Fruit fly (Drosophila melanogaster) whole organism, embryonic: Measurements from ENCODE around the gene CG33927.
A peak's percentile ranks its signal among the peaks of the same experiment; 100 is the strongest.

Source experiments
- Awh ChIP-seq: fragments of 200-800 bp; sonication (Bioruptor generic); IDR thresholded peaks from 2 replicates; pipeline ENCODE4, ENCODE4 v1.3.6; 2022; ENCODE audit warnings: missing biosample characterization, missing genetic modification characterization
- BEAF-32 ChIP-seq: fragments of 200-800 bp; sonication (Bioruptor generic); optimal IDR thresholded peaks from 3 replicates; lab custom pipeline; 2017; ENCODE audit warnings: missing biosample characterization, missing genetic modification characterization, mild to moderate bottlenecking, moderate library complexity, missing genetic modification reagents
- CG10959 ChIP-seq: fragments of 200-800 bp; sonication (Bioruptor generic); IDR thresholded peaks from 2 replicates; pipeline ENCODE4 v1.3.6; 2022; ENCODE audit warnings: missing biosample characterization, missing genetic modification characterization
- CG10979 ChIP-seq: fragments of 200-800 bp; sonication (Bioruptor generic); optimal IDR thresholded peaks from 2 replicates; lab custom pipeline; 2018; ENCODE audit warnings: missing biosample characterization, mild to moderate bottlenecking, missing genetic modification characterization, moderate library complexity
- CG13287 ChIP-seq: fragments of 200-800 bp; sonication (Bioruptor generic); IDR thresholded peaks from 2 replicates; pipeline ENCODE4 v1.3.6; 2022; ENCODE audit warnings: missing biosample characterization, missing genetic modification characterization; ENCODE audit not compliant: partially characterized antibody
- CG14050 ChIP-seq: fragments of 200-800 bp; sonication (Bioruptor generic); IDR thresholded peaks from 3 replicates; pipeline ENCODE4 v1.3.6; 2022; ENCODE audit warnings: missing biosample characterization, missing genetic modification characterization
- CG14710 ChIP-seq: fragments of 200-800 bp; sonication (Bioruptor generic); optimal IDR thresholded peaks from 3 replicates; lab custom pipeline; 2019; ENCODE audit warnings: missing biosample characterization, mild to moderate bottlenecking, missing genetic modification characterization, moderate library complexity
- CG1603 ChIP-seq: fragments of 200-800 bp; sonication (Bioruptor generic); optimal IDR thresholded peaks from 2 replicates; lab custom pipeline; 2019; ENCODE audit warnings: missing biosample characterization, mild to moderate bottlenecking, missing genetic modification characterization, moderate library complexity
- CG1792 ChIP-seq: fragments of 200-800 bp; sonication (Bioruptor generic); optimal IDR thresholded peaks from 2 replicates; lab custom pipeline; 2016; ENCODE audit warnings: missing biosample characterization, missing genetic modification characterization
- CG2889 ChIP-seq: fragments of 200-800 bp; sonication (Bioruptor generic); IDR thresholded peaks from 3 replicates; pipeline ENCODE4 v1.3.6; 2022; ENCODE audit warnings: missing biosample characterization, missing genetic modification characterization
- CG30020 ChIP-seq: fragments of 200-800 bp; optimal IDR thresholded peaks from 2 replicates; lab custom pipeline; 2019; ENCODE audit warnings: missing biosample characterization, mild to moderate bottlenecking, missing genetic modification characterization, moderate library complexity
- CG30403 ChIP-seq: fragments of 200-800 bp; sonication (Bioruptor generic); optimal IDR thresholded peaks from 3 replicates; lab custom pipeline; 2016; ENCODE audit warnings: missing biosample characterization, missing genetic modification characterization
- CG30431 ChIP-seq: fragments of 200-800 bp; sonication (Bioruptor generic); optimal IDR thresholded peaks from 2 replicates; lab custom pipeline; 2017; ENCODE audit warnings: missing biosample characterization, missing genetic modification characterization
- CG31441 ChIP-seq: fragments of 200-800 bp; sonication (Bioruptor generic); IDR thresholded peaks from 2 replicates; pipeline ENCODE4 v1.3.6; 2022; ENCODE audit warnings: missing biosample characterization, missing genetic modification characterization
- CG7839 ChIP-seq: fragments of 200-800 bp; sonication (Bioruptor generic); optimal IDR thresholded peaks from 3 replicates; lab custom pipeline; 2018; ENCODE audit warnings: missing biosample characterization, mild to moderate bottlenecking, missing genetic modification characterization, moderate library complexity
- CG9797 ChIP-seq: fragments of 200-800 bp; sonication (Bioruptor generic); optimal IDR thresholded peaks from 3 replicates; lab custom pipeline; 2018; ENCODE audit warnings: missing biosample characterization, mild to moderate bottlenecking, missing genetic modification characterization
- Deaf1 ChIP-seq: fragments of 200-800 bp; optimal IDR thresholded peaks from 3 replicates; lab custom pipeline; 2019; ENCODE audit warnings: missing biosample characterization, mild to moderate bottlenecking, missing genetic modification characterization, moderate library complexity
- Dll ChIP-seq: fragments of 200-800 bp; sonication (Bioruptor generic); IDR thresholded peaks from 4 replicates; pipeline ENCODE4 v1.3.6; 2022; ENCODE audit warnings: missing biosample characterization, missing genetic modification characterization; ENCODE audit not compliant: partially characterized antibody
- Doc3 ChIP-seq: fragments of 200-800 bp; sonication (Bioruptor generic); IDR thresholded peaks from 3 replicates; pipeline ENCODE4 v1.3.6; 2022; ENCODE audit warnings: missing biosample characterization, missing genetic modification characterization; ENCODE audit not compliant: partially characterized antibody
- E2f1 ChIP-seq: fragments of 200-800 bp; sonication (Bioruptor generic); IDR thresholded peaks from 2 replicates; pipeline ENCODE4 v1.3.6; 2022; ENCODE audit warnings: missing biosample characterization, missing genetic modification characterization
- Gsc ChIP-seq: fragments of 200-800 bp; sonication (Bioruptor generic); IDR thresholded peaks from 2 replicates; pipeline ENCODE4 v1.3.6; 2022; ENCODE audit warnings: missing biosample characterization, missing genetic modification characterization
- NK7.1 ChIP-seq: fragments of 200-800 bp; sonication (Bioruptor generic); optimal IDR thresholded peaks from 3 replicates; lab custom pipeline; 2016; ENCODE audit warnings: missing biosample characterization, missing genetic modification characterization
- Pdp1 ChIP-seq, 2 experiments: fragments of 200-800 bp; sonication (Bioruptor generic); optimal IDR thresholded peaks; 3 replicates each; lab custom pipeline; 2016; ENCODE audit warnings: missing biosample characterization in 2 of 2, missing genetic modification characterization in 2 of 2, mild to moderate bottlenecking in 1 of 2, moderate library complexity in 1 of 2
- Sry-δ ChIP-seq: fragments of 200-800 bp; sonication (Bioruptor generic); optimal IDR thresholded peaks from 2 replicates; lab custom pipeline; 2016; ENCODE audit warnings: missing biosample characterization, missing genetic modification characterization
- ara ChIP-seq: fragments of 200-800 bp; sonication (Bioruptor generic); IDR thresholded peaks from 2 replicates; pipeline ENCODE4 v1.3.6; 2022; ENCODE audit warnings: missing biosample characterization, missing genetic modification characterization
- chif ChIP-seq, 2 experiments: fragments of 200-800 bp; sonication (Bioruptor generic); optimal IDR thresholded peaks; 3 replicates each; lab custom pipeline; 2016; ENCODE audit warnings: missing biosample characterization in 2 of 2, missing genetic modification characterization in 2 of 2
- cwo ChIP-seq: fragments of 200-800 bp; sonication (Bioruptor generic); optimal IDR thresholded peaks from 3 replicates; lab custom pipeline; 2017; ENCODE audit warnings: missing biosample characterization, missing genetic modification characterization, mild to moderate bottlenecking, moderate library complexity, missing genetic modification reagents
- ems ChIP-seq: fragments of 200-800 bp; sonication (Bioruptor generic); optimal IDR thresholded peaks from 3 replicates; lab custom pipeline; 2016; ENCODE audit warnings: missing biosample characterization, missing genetic modification characterization
- gfzf ChIP-seq: fragments of 200-800 bp; sonication (Bioruptor generic); optimal IDR thresholded peaks from 2 replicates; lab custom pipeline; 2016; ENCODE audit warnings: missing biosample characterization, mild to moderate bottlenecking, missing genetic modification characterization, moderate library complexity
- gsb ChIP-seq: fragments of 200-800 bp; sonication (Bioruptor generic); IDR thresholded peaks from 2 replicates; pipeline ENCODE4 v1.3.6; 2022; ENCODE audit warnings: missing biosample characterization, missing genetic modification characterization
- gsb-n ChIP-seq: fragments of 200-800 bp; sonication (Bioruptor generic); optimal IDR thresholded peaks from 3 replicates; lab custom pipeline; 2018; ENCODE audit warnings: missing biosample characterization, mild to moderate bottlenecking, missing genetic modification characterization
- hb ChIP-seq: fragments of 200-800 bp; sonication (Bioruptor generic); IDR thresholded peaks from 3 replicates; pipeline ENCODE4 v1.3.6; 2022; ENCODE audit warnings: missing biosample characterization, missing genetic modification characterization; ENCODE audit not compliant: partially characterized antibody
- hbn ChIP-seq: fragments of 200-800 bp; sonication (Bioruptor generic); IDR thresholded peaks from 2 replicates; pipeline ENCODE4 v1.3.6; 2022; ENCODE audit warnings: missing biosample characterization, missing genetic modification characterization; ENCODE audit not compliant: partially characterized antibody
- hkb ChIP-seq, 2 experiments: fragments of 200-800 bp in 1 of 2; fragments of >200 bp in 1 of 2; sonication (Bioruptor generic) in 1 of 2; IDR thresholded peaks in 1 of 2; optimal IDR thresholded peaks in 1 of 2; 2 replicates each; pipeline versions ENCODE4 v1.3.6 to Lab custom; 2017 to 2022; ENCODE audit warnings: missing biosample characterization in 1 of 2, missing genetic modification characterization in 1 of 2
- inv ChIP-seq: fragments of 200-800 bp; sonication (Bioruptor generic); IDR thresholded peaks from 2 replicates; pipeline ENCODE4 v1.3.6; 2022; ENCODE audit warnings: missing biosample characterization, missing genetic modification characterization; ENCODE audit not compliant: partially characterized antibody
- mld ChIP-seq: fragments of 200-800 bp; sonication (Bioruptor generic); IDR thresholded peaks from 3 replicates; pipeline ENCODE4 v1.3.6; 2022; ENCODE audit warnings: missing biosample characterization, missing genetic modification characterization; ENCODE audit not compliant: partially characterized antibody
- pan ChIP-seq, 4 experiments: fragments of >200 bp in 3 of 4; fragments of 200-800 bp in 1 of 4; sonication (Bioruptor generic) in 1 of 4; optimal IDR thresholded peaks in 3 of 4; IDR thresholded peaks in 1 of 4; 2 replicates each; pipeline versions ENCODE4 v1.3.6 to Lab custom; 2017 to 2022; ENCODE audit warnings: missing biosample characterization in 2 of 4, missing genetic modification characterization in 2 of 4, mixed read lengths in 1 of 4
- pzg ChIP-seq: fragments of 200-800 bp; sonication (Bioruptor generic); optimal IDR thresholded peaks from 3 replicates; lab custom pipeline; 2018; ENCODE audit warnings: missing biosample characterization, mild to moderate bottlenecking, missing genetic modification characterization, moderate library complexity
- sna ChIP-seq: fragments of 200-800 bp; sonication (Bioruptor generic); IDR thresholded peaks from 2 replicates; pipeline ENCODE4 v1.3.6; 2022; ENCODE audit warnings: missing biosample characterization, missing genetic modification characterization; ENCODE audit not compliant: partially characterized antibody
- ssp ChIP-seq: fragments of 200-800 bp; sonication (Bioruptor generic); IDR thresholded peaks from 2 replicates; pipeline ENCODE4 v1.3.6; 2022; ENCODE audit warnings: missing biosample characterization, missing genetic modification characterization
- stwl ChIP-seq: fragments of 200-800 bp; sonication (Bioruptor generic); optimal IDR thresholded peaks from 3 replicates; lab custom pipeline; 2018; ENCODE audit warnings: missing biosample characterization, mild to moderate bottlenecking, missing genetic modification characterization, moderate library complexity
- tna ChIP-seq: fragments of 200-800 bp; sonication (Bioruptor generic); IDR thresholded peaks from 2 replicates; pipeline ENCODE4 v1.3.6; 2022; ENCODE audit warnings: missing biosample characterization, missing genetic modification characterization; ENCODE audit not compliant: partially characterized antibody
- toy ChIP-seq: fragments of 200-800 bp; sonication (Bioruptor generic); IDR thresholded peaks from 2 replicates; pipeline ENCODE4 v1.3.6; 2022; ENCODE audit warnings: missing biosample characterization, missing genetic modification characterization
- trem ChIP-seq: fragments of 200-800 bp; optimal IDR thresholded peaks from 3 replicates; lab custom pipeline; 2019; ENCODE audit warnings: missing biosample characterization, mild to moderate bottlenecking, missing genetic modification characterization, moderate library complexity
- vvl ChIP-seq: fragments of 200-800 bp; sonication (Bioruptor generic); IDR thresholded peaks from 2 replicates; pipeline ENCODE4 v1.3.6; 2022; ENCODE audit warnings: missing biosample characterization, missing genetic modification characterization
- wek ChIP-seq: fragments of 200-800 bp; sonication (Bioruptor generic); optimal IDR thresholded peaks from 3 replicates; lab custom pipeline; 2018; ENCODE audit warnings: missing biosample characterization, mild to moderate bottlenecking, missing genetic modification characterization, moderate library complexity
- zen2 ChIP-seq: fragments of 200-800 bp; sonication (Bioruptor generic); IDR thresholded peaks from 3 replicates; pipeline ENCODE4 v1.3.6; 2022; ENCODE audit warnings: missing biosample characterization, missing genetic modification characterization; ENCODE audit not compliant: partially characterized antibody

CG33927 gene

DNA sequence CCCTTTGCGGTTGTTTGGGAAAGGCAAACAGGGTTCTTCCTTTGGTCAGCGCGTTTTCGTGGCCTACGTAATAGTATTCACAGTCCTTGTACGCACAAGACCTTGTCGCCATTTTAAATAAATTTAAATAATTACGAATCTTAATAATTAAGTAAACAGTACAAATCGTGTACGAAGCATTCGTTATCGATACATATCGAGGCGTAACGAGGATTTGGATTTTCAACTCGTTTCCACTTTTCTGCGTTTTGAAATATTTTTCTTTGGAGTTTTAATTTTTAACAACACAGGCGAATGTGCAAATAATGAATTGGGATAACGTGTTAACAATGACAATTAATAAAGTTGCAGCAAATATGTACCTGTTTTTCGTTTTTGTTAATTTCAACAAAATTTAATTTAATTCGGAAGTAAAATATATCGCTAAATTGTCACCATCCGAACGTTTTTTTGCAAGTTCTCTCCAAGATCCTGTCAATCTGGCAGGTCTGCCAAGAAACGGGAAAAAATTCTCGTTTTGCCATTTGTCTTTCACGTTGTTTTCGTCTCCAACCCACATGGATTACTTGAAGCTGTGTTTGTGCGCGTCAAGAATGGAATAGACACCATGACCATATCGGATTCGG is 44.8 kb downstream of the CG33927 start, which contains the start of the genes Dlip2 and rpk (continued):
- peak; percentile 23 for TF ChIP-seq Deaf1 (tag; lab: Kevin White, UChicago)
- TF ChIP-seq hkb (optimal IDR thresholded peaks at IDR 0.05; lab: Kevin White, UChicago) = no peak
- no peak for TF ChIP-seq hkb (GFP tag; IDR thresholded peaks at IDR 0.05; lab: Robert Waterston, UW)
- no peak for TF ChIP-seq CG14050 (GFP tag; lab: Robert Waterston, UW)
- no peak for TF ChIP-seq ems
- no peak for TF ChIP-seq E2f1 (GFP tag; lab: Robert Waterston, UW)
- TF ChIP-seq Gsc = no peak
- peak; percentile 47 for TF ChIP-seq CG1603
- TF ChIP-seq zen2 (GFP tag; lab: Robert Waterston, UW) = peak; percentile 88; the same call in 2 of the 3 replicates
- no peak for TF ChIP-seq Awh
- TF ChIP-seq CG10959 (GFP tag; lab: Robert Waterston, UW) = no peak
- TF ChIP-seq CG30403 (GFP tag; lab: Kevin White, UChicago) = no peak
- TF ChIP-seq toy = no peak
- TF ChIP-seq CG31441 (GFP tag; lab: Robert Waterston, UW) = no peak
- no peak for TF ChIP-seq NK7.1 (GFP tag; lab: Kevin White, UChicago)
- TF ChIP-seq Dll (GFP tag; lab: Robert Waterston, UW) = peak; percentile 92
- peak; percentile 88 for TF ChIP-seq hbn
- TF ChIP-seq ssp (GFP tag; lab: Robert Waterston, UW) = peak; percentile 58
- TF ChIP-seq gsb-n = no peak
- TF ChIP-seq pan (optimal IDR thresholded peaks at IDR 0.05; lab: Kevin White, UChicago) = no peak
- no peak for TF ChIP-seq pan (GFP tag; optimal IDR thresholded peaks at IDR 0.05 in 1 of 2, IDR thresholded peaks at IDR 0.05 in 1 of 2)
- TF ChIP-seq mld (GFP tag; lab: Robert Waterston, UW) = peak; percentile 70; the same call in 1 of the 3 replicates
- TF ChIP-seq ara = no peak
- TF ChIP-seq BEAF-32 = peak; percentile 87
- TF ChIP-seq tna (GFP tag; lab: Robert Waterston, UW) = peak; percentile 82
- peak; percentile 89 for TF ChIP-seq CG30020 (tag; lab: Kevin White, UChicago)
- TF ChIP-seq gsb = no peak
- no peak for TF ChIP-seq wek (GFP tag; lab: Kevin White, UChicago)
- TF ChIP-seq CG7839 (tag; lab: Kevin White, UChicago) = no peak
- peak; percentile 79 for TF ChIP-seq inv (GFP tag; lab: Robert Waterston, UW)
- no peak for TF ChIP-seq CG2889 (GFP tag; lab: Robert Waterston, UW)
- peak; percentile 79 for TF ChIP-seq vvl (GFP tag; lab: Robert Waterston, UW)
- TF ChIP-seq CG13287 (GFP tag; lab: Robert Waterston, UW) = peak; percentile 91
- TF ChIP-seq Pdp1 (GFP tag; optimal IDR thresholded peaks at IDR 0.05; lab: Kevin White, UChicago) = peak in 1 of 2 experiments; percentile 9
- peak; percentile 79 for TF ChIP-seq hb (GFP tag; lab: Robert Waterston, UW)
- no peak for TF ChIP-seq CG30431 (GFP tag; lab: Kevin White, UChicago)
- TF ChIP-seq CG10979 = no peak
- no peak for TF ChIP-seq chif (GFP tag; optimal IDR thresholded peaks at IDR 0.05; lab: Kevin White, UChicago)
- peak; percentile 59 for TF ChIP-seq stwl (tag; lab: Kevin White, UChicago)
- TF ChIP-seq CG9797 (GFP tag; lab: Kevin White, UChicago) = peak; percentile 25
- no peak for TF ChIP-seq CG1792 (GFP tag; lab: Kevin White, UChicago)
- TF ChIP-seq trem = peak; percentile 45
- peak; percentile 86 for TF ChIP-seq Doc3
- peak; percentile 93 for TF ChIP-seq sna (GFP tag; lab: Robert Waterston, UW)
- no peak for TF ChIP-seq cwo (GFP tag; lab: Kevin White, UChicago)
- TF ChIP-seq pzg = peak; percentile 49
- TF ChIP-seq CG14710 = peak; percentile 42
- TF ChIP-seq gfzf (GFP tag; lab: Kevin White, UChicago) = peak; percentile 7
- peak; percentile 63 for TF ChIP-seq Sry-δ
